Fruit fly (Drosophila melanogaster) whole organism, prepupa: ENCODE data around the gene tomboy20.

Experiments used
- Blimp-1 ChIP-seq: fragments of 200-800 bp; sonication (Bioruptor generic); optimal IDR thresholded peaks from 3 replicates; lab custom pipeline; 2017; ENCODE audit warnings: missing biosample characterization, missing genetic modification characterization, mild to moderate bottlenecking, moderate library complexity, missing genetic modification reagents
- CG10669 ChIP-seq: fragments of 200-800 bp; sonication (Bioruptor generic); optimal IDR thresholded peaks from 3 replicates; lab custom pipeline; 2018; ENCODE audit warnings: missing biosample characterization, mild to moderate bottlenecking, missing genetic modification characterization, moderate library complexity
- CG15336 ChIP-seq: fragments of 200-800 bp; sonication (Bioruptor generic); IDR thresholded peaks from 2 replicates; pipeline ENCODE4 v1.3.6; 2022; ENCODE audit warnings: missing biosample characterization, missing genetic modification characterization
- CG1621 ChIP-seq: fragments of 200-800 bp; sonication (Bioruptor generic); optimal IDR thresholded peaks from 3 replicates; lab custom pipeline; 2018; ENCODE audit warnings: missing biosample characterization, mild to moderate bottlenecking, missing genetic modification characterization
- CG16779 ChIP-seq: fragments of 200-800 bp; sonication (Bioruptor generic); optimal IDR thresholded peaks from 3 replicates; lab custom pipeline; 2017; ENCODE audit warnings: missing biosample characterization, mild to moderate bottlenecking, missing genetic modification characterization
- CG3032 ChIP-seq: fragments of 200-800 bp; optimal IDR thresholded peaks from 2 replicates; lab custom pipeline; 2019; ENCODE audit warnings: missing biosample characterization, mild to moderate bottlenecking, missing genetic modification characterization, moderate library complexity
- CG31627 ChIP-seq: fragments of 200-800 bp; sonication (Bioruptor generic); optimal IDR thresholded peaks from 3 replicates; lab custom pipeline; 2016; ENCODE audit warnings: missing biosample characterization, missing genetic modification characterization
- CG32006 ChIP-seq: fragments of 200-800 bp; sonication (Bioruptor generic); optimal IDR thresholded peaks from 3 replicates; lab custom pipeline; 2017; ENCODE audit warnings: missing biosample characterization, mild to moderate bottlenecking, missing genetic modification characterization
- CG34406 ChIP-seq: fragments of 200-800 bp; sonication (Bioruptor generic); optimal IDR thresholded peaks from 3 replicates; lab custom pipeline; 2016; ENCODE audit warnings: missing biosample characterization, missing genetic modification characterization
- CG4318 ChIP-seq: fragments of 200-800 bp; sonication (Bioruptor generic); optimal IDR thresholded peaks from 3 replicates; lab custom pipeline; 2017; ENCODE audit warnings: missing biosample characterization, mild to moderate bottlenecking, missing genetic modification characterization
- CG6163 ChIP-seq: fragments of 200-800 bp; sonication (Bioruptor generic); IDR thresholded peaks from 3 replicates; pipeline ENCODE4 v1.3.6; 2022; ENCODE audit warnings: missing biosample characterization, missing genetic modification characterization
- CG6276 ChIP-seq: fragments of 200-800 bp; sonication (Bioruptor generic); optimal IDR thresholded peaks from 2 replicates; lab custom pipeline; 2017; ENCODE audit warnings: missing biosample characterization, mild to moderate bottlenecking, missing genetic modification characterization
- CG6854 ChIP-seq: fragments of 200-800 bp; sonication (Bioruptor generic); optimal IDR thresholded peaks from 2 replicates; lab custom pipeline; 2017; ENCODE audit warnings: missing biosample characterization, mild to moderate bottlenecking, missing genetic modification characterization
- CG8119 ChIP-seq: fragments of 200-800 bp; sonication (Bioruptor generic); IDR thresholded peaks from 3 replicates; pipeline ENCODE4 v1.3.6; 2022; ENCODE audit warnings: missing biosample characterization, missing genetic modification characterization
- CG8632 ChIP-seq: fragments of 200-800 bp; sonication (Bioruptor generic); optimal IDR thresholded peaks from 3 replicates; lab custom pipeline; 2016; ENCODE audit warnings: missing biosample characterization, missing genetic modification characterization
- CG9139 ChIP-seq: fragments of 200-800 bp; sonication (Bioruptor generic); optimal IDR thresholded peaks from 3 replicates; lab custom pipeline; 2017; ENCODE audit warnings: missing biosample characterization, mild to moderate bottlenecking, missing genetic modification characterization
- Eip75B ChIP-seq: fragments of 200-800 bp; sonication (Bioruptor generic); optimal IDR thresholded peaks from 3 replicates; lab custom pipeline; 2016; ENCODE audit warnings: missing biosample characterization, missing genetic modification characterization
- Eip78C ChIP-seq: fragments of 200-800 bp; sonication (Bioruptor generic); peaks from one replicate; lab custom pipeline; 2016; ENCODE audit warnings: missing biosample characterization, missing genetic modification characterization
- Ets21C ChIP-seq: fragments of 200-800 bp; sonication (Bioruptor generic); optimal IDR thresholded peaks from 3 replicates; lab custom pipeline; 2016; ENCODE audit warnings: missing biosample characterization, missing genetic modification characterization
- Ets96B ChIP-seq: fragments of 200-800 bp; optimal IDR thresholded peaks from 2 replicates; lab custom pipeline; 2019; ENCODE audit warnings: missing biosample characterization, mild to moderate bottlenecking, missing genetic modification characterization, moderate library complexity
- Hr38 ChIP-seq: sonication (Bioruptor generic); optimal IDR thresholded peaks from 2 replicates; lab custom pipeline; 2016; ENCODE audit warnings: missing biosample characterization, missing genetic modification characterization
- Hr39 ChIP-seq: fragments of 200-800 bp; sonication (Bioruptor generic); optimal IDR thresholded peaks from 2 replicates; lab custom pipeline; 2016; ENCODE audit warnings: missing biosample characterization, missing genetic modification characterization
- Hr4 ChIP-seq: fragments of 200-800 bp; sonication (Bioruptor generic); optimal IDR thresholded peaks from 3 replicates; lab custom pipeline; 2016; ENCODE audit warnings: missing biosample characterization, missing genetic modification characterization
- Met ChIP-seq: fragments of 200-800 bp; sonication (Bioruptor generic); optimal IDR thresholded peaks from 3 replicates; lab custom pipeline; 2016; ENCODE audit warnings: missing biosample characterization, missing genetic modification characterization
- dac ChIP-seq: fragments of 200-800 bp; sonication (Bioruptor generic); optimal IDR thresholded peaks from 2 replicates; lab custom pipeline; 2017; ENCODE audit warnings: missing biosample characterization, mild to moderate bottlenecking, missing genetic modification characterization
- dsx ChIP-seq: fragments of 200-800 bp; optimal IDR thresholded peaks from 3 replicates; lab custom pipeline; 2019; ENCODE audit warnings: missing biosample characterization, mild to moderate bottlenecking, missing genetic modification characterization, moderate library complexity; ENCODE audit not compliant: poor library complexity, severe bottlenecking
- eg ChIP-seq: fragments of 200-800 bp; sonication (Bioruptor generic); IDR thresholded peaks from 3 replicates; pipeline ENCODE4 v1.3.6; 2022; ENCODE audit warnings: missing biosample characterization, missing genetic modification characterization
- esn ChIP-seq: fragments of 200-800 bp; sonication (Bioruptor generic); optimal IDR thresholded peaks from 2 replicates; lab custom pipeline; 2016; ENCODE audit warnings: missing biosample characterization, mild to moderate bottlenecking, missing genetic modification characterization, moderate library complexity
- fkh ChIP-seq: fragments of 200-800 bp; sonication (Bioruptor generic); optimal IDR thresholded peaks from 3 replicates; lab custom pipeline; 2017; ENCODE audit warnings: missing biosample characterization, mild to moderate bottlenecking, missing genetic modification characterization, moderate library complexity
- salr ChIP-seq, 2 experiments: fragments of 200-800 bp; sonication (Bioruptor generic); optimal IDR thresholded peaks; 3 replicates each; lab custom pipeline; 2016 to 2018; ENCODE audit warnings: missing biosample characterization in 2 of 2, missing genetic modification characterization in 2 of 2, mild to moderate bottlenecking in 1 of 2
- ss ChIP-seq, 2 experiments: fragments of 200-800 bp; sonication (Bioruptor generic); optimal IDR thresholded peaks; 2 replicates in 1 of 2; 3 replicates in 1 of 2; lab custom pipeline; 2017 to 2018; ENCODE audit warnings: mild to moderate bottlenecking in 2 of 2, missing biosample characterization in 2 of 2, missing genetic modification characterization in 2 of 2, moderate library complexity in 1 of 2
- svp ChIP-seq: fragments of 200-800 bp; sonication (Bioruptor generic); peaks from one replicate; lab custom pipeline; 2016; ENCODE audit warnings: missing biosample characterization, missing genetic modification characterization

The tomboy20 gene

dm6 chr3R:10755534-10755933, 19.8 kb upstream of the tomboy20 start, which contains the start of gene CG14691:
TSS of gene CG14691 (minus strand) at chr3R:10755634.
- no peak for TF ChIP-seq ss (GFP tag; optimal IDR thresholded peaks at IDR 0.05; lab: Kevin White, UChicago)
- TF ChIP-seq CG10669 (GFP tag; lab: Kevin White, UChicago) = no peak
- TF ChIP-seq CG15336 (GFP tag; lab: Robert Waterston, UW) = no peak
- no peak for TF ChIP-seq dsx

- TF ChIP-seq CG8632 (no peak), CG6163 (no peak), CG34406 (no peak), esn (GFP tag; lab: Kevin White, UChicago) (no peak), svp (GFP tag; lab: Kevin White, UChicago) (no peak), salr (GFP tag; optimal IDR thresholded peaks at IDR 0.05; lab: Kevin White, UChicago) (no peak)
- TF ChIP-seq, all 60 proteins: peak for 0
Measured at dm6 chr3R:10751061-10751460, 15.3 kb upstream of the tomboy20 start, which contains the start of gene TkR86C. TSS of gene TkR86C (minus strand) at chr3R:10751228.

DNA sequence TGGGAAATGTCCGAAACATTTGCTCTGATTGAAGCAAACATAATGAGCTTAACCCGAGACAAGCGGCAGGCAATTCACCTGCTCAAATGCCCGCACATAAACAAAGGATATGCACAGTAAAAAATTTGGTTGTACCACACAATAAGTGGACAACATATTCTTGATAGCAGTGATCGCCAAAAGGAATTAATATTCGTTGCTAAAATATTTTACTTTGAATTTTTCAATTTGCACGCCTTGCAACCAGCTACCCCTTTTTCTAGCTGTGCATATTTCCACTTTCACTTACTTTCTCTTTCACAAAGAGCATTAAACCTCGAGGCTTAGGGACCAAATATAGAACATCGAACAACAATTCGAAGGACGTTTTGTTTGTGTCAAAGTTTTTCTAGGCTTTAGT, 11.9 kb upstream of the tomboy20 start:
- TF ChIP-seq svp (GFP tag; lab: Kevin White, UChicago) = peak; percentile 42
- peak; percentile 10 for TF ChIP-seq Hr39
- TF ChIP-seq CG6854 (GFP tag; lab: Kevin White, UChicago) = no peak
- peak; percentile 9 for TF ChIP-seq CG32006

DNA sequence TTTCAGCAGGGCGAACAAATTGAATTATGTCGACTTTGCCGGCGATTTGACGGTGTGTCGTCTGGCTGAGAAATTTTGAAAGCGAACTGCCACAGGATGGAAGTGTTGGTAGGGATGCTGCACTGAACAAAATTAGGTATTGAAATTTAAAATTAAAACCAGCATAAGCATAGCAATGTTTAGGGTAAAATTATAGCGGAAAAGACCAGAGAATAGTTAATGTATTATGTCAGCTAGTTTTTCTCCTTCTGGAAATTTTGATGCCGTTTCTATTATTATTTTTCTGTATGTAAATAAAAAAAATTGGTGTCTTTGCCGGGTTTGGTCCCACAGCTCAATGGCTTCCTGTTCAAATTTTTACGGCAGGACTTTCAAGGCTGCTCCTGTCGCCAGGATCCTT, 9.0 kb downstream of the tomboy20 start:
- no peak for TF ChIP-seq CG8119

- no peak for TF ChIP-seq Eip75B
- TF ChIP-seq esn (GFP tag; lab: Kevin White, UChicago) = no peak
- TF ChIP-seq Hr38 (GFP tag; lab: Kevin White, UChicago) = no peak
- no peak for TF ChIP-seq eg (GFP tag; lab: Robert Waterston, UW)
- no peak for TF ChIP-seq Ets96B
- no peak for TF ChIP-seq CG1621 (tag; lab: Kevin White, UChicago)
- no peak for TF ChIP-seq CG31627 (GFP tag; lab: Kevin White, UChicago)
- no peak for TF ChIP-seq Met
- no peak for TF ChIP-seq Blimp-1
- TF ChIP-seq CG16779 (tag; lab: Kevin White, UChicago) = no peak
- TF ChIP-seq CG32006 = no peak
- no peak for TF ChIP-seq CG15336 (GFP tag; lab: Robert Waterston, UW)
Measured at dm6 chr3R:10714498-10714897, 21.3 kb downstream of the tomboy20 start, which contains the start of gene CG4073. TSS of gene CG4073 (plus strand) at chr3R:10714798.

DNA sequence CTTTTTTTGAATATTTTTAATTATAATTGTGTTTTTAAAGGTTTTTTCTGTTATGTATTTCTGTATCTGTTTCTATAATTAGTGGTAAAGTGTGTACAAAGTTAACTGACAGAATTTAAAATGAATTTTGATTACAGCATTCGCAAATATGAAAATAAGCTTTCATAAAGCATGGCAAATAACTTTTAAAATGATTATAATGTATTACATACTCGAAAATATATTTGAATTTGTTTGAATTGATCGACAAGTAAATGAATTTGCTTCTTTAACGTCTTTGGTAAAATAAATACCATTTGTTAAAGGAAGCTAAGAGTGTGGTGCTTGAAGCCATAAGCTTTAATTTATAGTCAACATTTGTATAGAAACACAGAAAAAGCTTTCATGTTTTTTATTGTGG, 24.6 kb downstream of the tomboy20 start, which contains the start of gene CG14689:
CG14689 (minus strand) TSS at position 101 of the 400 bp plus-strand sequence.
- TF ChIP-seq eg (GFP tag; lab: Robert Waterston, UW) (no peak), CG3032 (tag; lab: Kevin White, UChicago) (no peak), Eip78C (GFP tag; lab: Kevin White, UChicago) (no peak), CG4318 (GFP tag; lab: Kevin White, UChicago) (no peak), Hr4 (GFP tag; lab: Kevin White, UChicago) (no peak), Ets21C (GFP tag; lab: Kevin White, UChicago) (no peak), CG6276 (GFP tag; lab: Kevin White, UChicago) (no peak), Hr39 (no peak), CG6854 (GFP tag; lab: Kevin White, UChicago) (no peak), fkh (GFP tag; lab: Kevin White, UChicago) (no peak), CG9139 (GFP tag; lab: Kevin White, UChicago) (no peak), dac (GFP tag; lab: Kevin White, UChicago) (no peak), Ets96B (no peak), Hr38 (GFP tag; lab: Kevin White, UChicago) (no peak)
